Fruit fly (Drosophila melanogaster) whole organism, wandering third instar larva: Measurements from ENCODE around the gene Oatp33Ea.

Experiments used
- Abd-B ChIP-seq: fragments of >200 bp; optimal IDR thresholded peaks from 2 replicates; lab custom pipeline; 2017; ENCODE audit warnings: missing biosample characterization, missing genetic modification characterization
- CrebA ChIP-seq: fragments of 200-800 bp; sonication (Bioruptor generic); optimal IDR thresholded peaks from 2 replicates; lab custom pipeline; 2016; ENCODE audit warnings: missing biosample characterization, mild to moderate bottlenecking, missing genetic modification characterization, borderline replicate concordance
- Dfd ChIP-seq: fragments of >200 bp; optimal IDR thresholded peaks from 2 replicates; lab custom pipeline; 2017; ENCODE audit warnings: missing biosample characterization, missing genetic modification characterization
- GATAd ChIP-seq: sonication (Bioruptor generic); optimal IDR thresholded peaks from 2 replicates; lab custom pipeline; 2016; ENCODE audit warnings: missing biosample characterization, missing genetic modification characterization
- Myc ChIP-seq: fragments of >200 bp; optimal IDR thresholded peaks from 2 replicates; lab custom pipeline; 2017
- OdsH ChIP-seq: fragments of 200-800 bp; sonication (Bioruptor generic); optimal IDR thresholded peaks from 2 replicates; lab custom pipeline; 2016; ENCODE audit warnings: missing biosample characterization, mild to moderate bottlenecking, missing genetic modification characterization
- Sp1 ChIP-seq: fragments of 200-800 bp; sonication (Bioruptor generic); optimal IDR thresholded peaks from 3 replicates; lab custom pipeline; 2019; ENCODE audit warnings: missing biosample characterization, mild to moderate bottlenecking, missing genetic modification characterization, moderate library complexity
- dl ChIP-seq, 2 experiments: fragments of 175-275, 200-275 bp in 1 of 2; fragments of 200-275 bp in 1 of 2; sonication (Bioruptor generic); optimal IDR thresholded peaks; lab custom pipeline; 2018; ENCODE audit warnings: mild to moderate bottlenecking in 2 of 2, missing biosample characterization in 2 of 2, missing genetic modification characterization in 2 of 2, moderate library complexity in 2 of 2; ENCODE audit not compliant: partially characterized antibody in 2 of 2, insufficient read depth in 1 of 2
- fru ChIP-seq: fragments of 200-800 bp; sonication (Bioruptor generic); optimal IDR thresholded peaks from 3 replicates; lab custom pipeline; 2016; ENCODE audit warnings: missing biosample characterization, mild to moderate bottlenecking, missing genetic modification characterization
- jim ChIP-seq: fragments of 175-275, 200-325 bp; sonication (Bioruptor generic); optimal IDR thresholded peaks from 2 replicates; lab custom pipeline; 2016; ENCODE audit warnings: missing biosample characterization, mild to moderate bottlenecking, missing genetic modification characterization
- pan ChIP-seq: fragments of >200 bp; optimal IDR thresholded peaks from 2 replicates; lab custom pipeline; 2017
- sage ChIP-seq: fragments of 200-800 bp; sonication (Bioruptor generic); optimal IDR thresholded peaks from 2 replicates; lab custom pipeline; 2016; ENCODE audit warnings: missing biosample characterization, mild to moderate bottlenecking, missing genetic modification characterization
- woc ChIP-seq: sonication (Bioruptor generic); optimal IDR thresholded peaks from 2 replicates; lab custom pipeline; 2016; ENCODE audit warnings: missing biosample characterization, mild to moderate bottlenecking, missing genetic modification characterization

DNA sequence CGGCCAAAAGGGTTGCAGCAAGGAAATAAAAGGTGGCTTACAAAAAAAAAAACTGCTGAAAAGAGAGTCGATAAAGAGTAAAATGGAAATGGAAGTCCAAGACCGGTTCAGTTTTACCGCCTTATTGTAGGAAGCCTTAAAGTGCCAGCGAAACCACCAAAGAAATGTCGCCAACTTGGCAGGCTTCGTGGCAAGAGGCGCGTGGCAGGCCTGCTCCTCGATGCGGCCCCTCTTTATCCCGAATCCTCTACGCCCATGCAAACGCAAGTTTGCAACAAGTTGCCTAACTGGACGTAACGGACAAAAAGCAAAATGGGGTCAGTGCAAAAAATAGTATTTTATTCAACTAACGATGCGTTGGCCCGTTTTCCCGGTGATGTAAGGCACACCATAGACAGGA, 35.1 kb upstream of the Oatp33Ea start:
- TF ChIP-seq fru (GFP tag; lab: Kevin White, UChicago) (no peak), pan (lab: Kevin White, UChicago) (no peak), dl (GFP tag; optimal IDR thresholded peaks at IDR 0.05; lab: Kevin White, UChicago; ENCODE audit: insufficient read depth in 1 of 2, partially characterized antibody in 2 of 2) (no peak), Sp1 (no peak), sage (GFP tag; lab: Kevin White, UChicago) (no peak), jim (GFP tag; lab: Kevin White, UChicago) (no peak), OdsH (GFP tag; lab: Kevin White, UChicago) (no peak), Dfd (GFP tag; lab: Kevin White, UChicago) (no peak), CrebA (GFP tag; lab: Kevin White, UChicago) (no peak), GATAd (GFP tag; lab: Kevin White, UChicago) (no peak), Myc (lab: Kevin White, UChicago) (no peak), woc (GFP tag; lab: Kevin White, UChicago) (no peak), Abd-B (GFP tag; lab: Kevin White, UChicago) (no peak)
